Fruit fly (Drosophila melanogaster) whole organism, adult: ENCODE measurements around the gene trh.

Source experiments
- CG11617 ChIP-seq: fragments of 200-800 bp; sonication (Bioruptor generic); optimal IDR thresholded peaks from 2 replicates; lab custom pipeline; 2017; ENCODE audit warnings: mild to moderate bottlenecking, missing biosample characterization, missing genetic modification reagents, missing genetic modification characterization
- CG12768 ChIP-seq: fragments of 200-800 bp; sonication (Bioruptor generic); optimal IDR thresholded peaks from 2 replicates; lab custom pipeline; 2017; ENCODE audit warnings: missing biosample characterization, missing genetic modification characterization, mild to moderate bottlenecking, moderate library complexity, missing genetic modification reagents
- CG14711 ChIP-seq: fragments of 200-800 bp; sonication (Bioruptor generic); optimal IDR thresholded peaks from 2 replicates; lab custom pipeline; 2018; ENCODE audit warnings: missing biosample characterization, mild to moderate bottlenecking, missing genetic modification characterization, moderate library complexity
- CG1620 ChIP-seq: fragments of 200-800 bp; sonication (Bioruptor generic); optimal IDR thresholded peaks from 2 replicates; lab custom pipeline; 2016; ENCODE audit warnings: missing biosample characterization, missing genetic modification characterization
- CG33017 ChIP-seq: fragments of 200-800 bp; sonication (Bioruptor generic); optimal IDR thresholded peaks from 2 replicates; lab custom pipeline; 2018; ENCODE audit warnings: missing biosample characterization, mild to moderate bottlenecking, missing genetic modification characterization, moderate library complexity
- CG5204 ChIP-seq: fragments of 200-800 bp; sonication (Bioruptor generic); optimal IDR thresholded peaks from 2 replicates; lab custom pipeline; 2016; ENCODE audit warnings: missing biosample characterization, missing genetic modification characterization
- CG7045 ChIP-seq: fragments of 200-800 bp; sonication (Bioruptor generic); optimal IDR thresholded peaks from 2 replicates; lab custom pipeline; 2017; ENCODE audit warnings: missing biosample characterization, mild to moderate bottlenecking, missing genetic modification characterization
- CG7101 ChIP-seq: fragments of 200-800 bp; sonication (Bioruptor generic); optimal IDR thresholded peaks from 2 replicates; lab custom pipeline; 2018; ENCODE audit warnings: missing biosample characterization, mild to moderate bottlenecking, missing genetic modification characterization, moderate library complexity
- Crg-1 ChIP-seq: fragments of 200-800 bp; sonication (Bioruptor generic); optimal IDR thresholded peaks from 2 replicates; lab custom pipeline; 2016; ENCODE audit warnings: missing biosample characterization, missing genetic modification characterization
- Hr96 ChIP-seq: fragments of 200-800 bp; sonication (Bioruptor generic); optimal IDR thresholded peaks from 2 replicates; lab custom pipeline; 2016; ENCODE audit warnings: missing biosample characterization, missing genetic modification characterization
- Mnt ChIP-seq: fragments of 200-800 bp; sonication (Bioruptor generic); optimal IDR thresholded peaks from 2 replicates; lab custom pipeline; 2016; ENCODE audit warnings: missing biosample characterization, mild to moderate bottlenecking, missing genetic modification characterization
- bab1 ChIP-seq: fragments of 200-800 bp; sonication (Bioruptor generic); optimal IDR thresholded peaks from 3 replicates; lab custom pipeline; 2019; ENCODE audit warnings: missing biosample characterization, mild to moderate bottlenecking, missing genetic modification characterization, moderate library complexity
- cic ChIP-seq: fragments of 200-800 bp; sonication (Bioruptor generic); optimal IDR thresholded peaks from 2 replicates; lab custom pipeline; 2017; ENCODE audit warnings: missing biosample characterization, mild to moderate bottlenecking, missing genetic modification characterization, moderate library complexity
- cnc ChIP-seq, 2 experiments: fragments of >200 bp; optimal IDR thresholded peaks; 2 replicates each; lab custom pipeline; 2017
- kay ChIP-seq: fragments of 200-800 bp; sonication (Bioruptor generic); peaks from one replicate; lab custom pipeline; 2016; ENCODE audit warnings: missing biosample characterization, missing genetic modification characterization, borderline replicate concordance
- ovo ChIP-seq: fragments of 200-800 bp; sonication (Bioruptor generic); optimal IDR thresholded peaks from 2 replicates; lab custom pipeline; 2016; ENCODE audit warnings: missing biosample characterization, missing genetic modification characterization
- pad ChIP-seq: fragments of 200-800 bp; sonication (Bioruptor generic); optimal IDR thresholded peaks from 3 replicates; lab custom pipeline; 2017; ENCODE audit warnings: missing biosample characterization, missing genetic modification characterization, mild to moderate bottlenecking, moderate library complexity, missing genetic modification reagents
- tj ChIP-seq: fragments of 200-800 bp; sonication (Bioruptor generic); optimal IDR thresholded peaks from 3 replicates; lab custom pipeline; 2017; ENCODE audit warnings: missing biosample characterization, mild to moderate bottlenecking, missing genetic modification characterization, moderate library complexity
- toe ChIP-seq: fragments of 200-800 bp; sonication (Bioruptor generic); optimal IDR thresholded peaks from 2 replicates; lab custom pipeline; 2016; ENCODE audit warnings: missing biosample characterization, missing genetic modification characterization

Gene trh

dm6 chr3L:338116-338515, 54.3 kb downstream of the trh start:
- TF ChIP-seq CG33017 (tag; lab: Kevin White, UChicago): no peak
- no peak for TF ChIP-seq CG7045 (GFP tag; lab: Kevin White, UChicago)
- no peak for TF ChIP-seq CG7101 (tag; lab: Kevin White, UChicago)
- TF ChIP-seq CG11617 (GFP tag; lab: Kevin White, UChicago): no peak
- peak; percentile 91 for TF ChIP-seq kay (GFP tag; lab: Kevin White, UChicago)
- no peak for TF ChIP-seq CG14711 (tag; lab: Kevin White, UChicago)

- TF ChIP-seq CG1620 (GFP tag; lab: Kevin White, UChicago) (no peak), Mnt (GFP tag; lab: Kevin White, UChicago) (no peak), Hr96 (GFP tag; lab: Kevin White, UChicago) (no peak), Crg-1 (no peak)
These were observed 55.3 kb downstream of the trh start for dm6 chr3L:337148-337547.

dm6 chr3L:331842-332802, 60.3 kb downstream of the trh start, which contains the start of gene mthl9:
TSS of gene mthl9 (minus strand) at chr3L:332309.
- TF ChIP-seq CG11617 (GFP tag; lab: Kevin White, UChicago): no peak
- peak; percentile 17 for TF ChIP-seq Mnt (GFP tag; lab: Kevin White, UChicago)
- TF ChIP-seq CG5204: no peak
- TF ChIP-seq CG33017 (tag; lab: Kevin White, UChicago): no peak
- TF ChIP-seq CG1620 (GFP tag; lab: Kevin White, UChicago): no peak
- no peak for TF ChIP-seq ovo (GFP tag; lab: Kevin White, UChicago)
- peak; percentile 66 for TF ChIP-seq tj
- no peak for TF ChIP-seq kay (GFP tag; lab: Kevin White, UChicago)

- TF ChIP-seq Mnt (GFP tag; lab: Kevin White, UChicago): no peak
- TF ChIP-seq cnc (optimal IDR thresholded peaks at IDR 0.05; lab: Kevin White, UChicago): no peak
- no peak for TF ChIP-seq CG1620 (GFP tag; lab: Kevin White, UChicago)
- no peak for TF ChIP-seq CG7101 (tag; lab: Kevin White, UChicago)
These were observed 63.2 kb downstream of the trh start for dm6 chr3L:329153-329698.

- TF ChIP-seq CG7045 (GFP tag; lab: Kevin White, UChicago): no peak
- TF ChIP-seq bab1: peak; percentile 1
- TF ChIP-seq CG7101 (tag; lab: Kevin White, UChicago): peak; percentile 24
- peak; percentile 7 for TF ChIP-seq pad (GFP tag; lab: Kevin White, UChicago)
- TF ChIP-seq tj: no peak
These were observed 64.6 kb downstream of the trh start, which contains the start of the genes Atac3 and Ptpmeg for dm6 chr3L:327833-328232. TSS of gene Atac3 (minus strand) at chr3L:327992. TSS of gene Ptpmeg (plus strand) at chr3L:328097.

- TF ChIP-seq CG12768 (GFP tag; lab: Kevin White, UChicago) (no peak), Mnt (GFP tag; lab: Kevin White, UChicago) (peak; percentile 98), CG7045 (GFP tag; lab: Kevin White, UChicago) (no peak), CG1620 (GFP tag; lab: Kevin White, UChicago) (peak; percentile 17), CG7101 (tag; lab: Kevin White, UChicago) (peak; percentile 9), pad (GFP tag; lab: Kevin White, UChicago) (peak; percentile 13), CG5204 (no peak), bab1 (peak; percentile 23), CG14711 (tag; lab: Kevin White, UChicago) (peak; percentile 12)
These were observed 67.9 kb downstream of the trh start, which contains the start of gene CG32344 for dm6 chr3L:324486-324885. TSS of gene CG32344 (minus strand) at chr3L:324720.

dm6 chr3L:321495-321894, 70.9 kb downstream of the trh start:
- TF ChIP-seq CG33017 (tag; lab: Kevin White, UChicago) (no peak), CG14711 (tag; lab: Kevin White, UChicago) (no peak)

- no peak for TF ChIP-seq CG1620 (GFP tag; lab: Kevin White, UChicago)
- no peak for TF ChIP-seq kay (GFP tag; lab: Kevin White, UChicago)
- TF ChIP-seq Hr96 (GFP tag; lab: Kevin White, UChicago): no peak
- no peak for TF ChIP-seq CG14711 (tag; lab: Kevin White, UChicago)
- TF ChIP-seq Crg-1: no peak
- TF ChIP-seq CG11617 (GFP tag; lab: Kevin White, UChicago): no peak
- TF ChIP-seq ovo (GFP tag; lab: Kevin White, UChicago): no peak
- TF ChIP-seq CG5204: no peak
- no peak for TF ChIP-seq CG12768 (GFP tag; lab: Kevin White, UChicago)
- TF ChIP-seq cic: no peak
- TF ChIP-seq CG7101 (tag; lab: Kevin White, UChicago): no peak
- TF ChIP-seq CG7045 (GFP tag; lab: Kevin White, UChicago): no peak
- TF ChIP-seq cnc (optimal IDR thresholded peaks at IDR 0.05; lab: Kevin White, UChicago): no peak
- no peak for TF ChIP-seq CG33017 (tag; lab: Kevin White, UChicago)
- TF ChIP-seq pad (GFP tag; lab: Kevin White, UChicago): no peak
- no peak for TF ChIP-seq toe (GFP tag; lab: Kevin White, UChicago)
These were observed 71.6 kb downstream of the trh start for dm6 chr3L:320798-321197.
